Worm (Caenorhabditis elegans) whole organism, young adult: ENCODE data around the gene R07H5.16.

Source experiments
- D2030.7 ChIP-seq: fragments of 200-800 bp; sonication (Bioruptor generic); IDR thresholded peaks from 2 replicates; pipeline ENCODE4 v1.3.6; 2022; ENCODE audit warnings: missing genetic modification reagents, missing genetic modification characterization, missing compliant biosample characterization
- ceh-40 ChIP-seq: fragments of 200-800 bp; sonication (Bioruptor generic); IDR thresholded peaks from 2 replicates; pipeline ENCODE4 v1.3.6; 2022; ENCODE audit warnings: missing genetic modification characterization, missing compliant biosample characterization
- ceh-58 ChIP-seq: fragments of 200-800 bp; sonication (Bioruptor generic); IDR thresholded peaks from 2 replicates; pipeline ENCODE4 v1.3.6; 2022; ENCODE audit warnings: missing genetic modification characterization, missing compliant biosample characterization
- rec-8 ChIP-seq, 2 experiments: sonication (generic microtip); optimal IDR thresholded peaks; 2 replicates each; lab custom pipeline; 2016; ENCODE audit warnings: mild to moderate bottlenecking in 2 of 2, missing genetic modification characterization in 2 of 2, missing genetic modification reagents in 2 of 2, missing genotype in 2 of 2, missing biosample characterization in 1 of 2, missing compliant biosample characterization in 1 of 2, moderate library complexity in 1 of 2
- unc-130 ChIP-seq: sonication (generic microtip); optimal IDR thresholded peaks from 2 replicates; lab custom pipeline; 2016; ENCODE audit warnings: missing genetic modification reagents, missing genetic modification characterization, missing compliant biosample characterization
- unc-62 ChIP-seq: fragments of 150-350 bp; optimal IDR thresholded peaks from 2 replicates; lab custom pipeline; 2014; ENCODE audit warnings: missing biosample characterization, missing genetic modification reagents, missing genetic modification characterization

DNA sequence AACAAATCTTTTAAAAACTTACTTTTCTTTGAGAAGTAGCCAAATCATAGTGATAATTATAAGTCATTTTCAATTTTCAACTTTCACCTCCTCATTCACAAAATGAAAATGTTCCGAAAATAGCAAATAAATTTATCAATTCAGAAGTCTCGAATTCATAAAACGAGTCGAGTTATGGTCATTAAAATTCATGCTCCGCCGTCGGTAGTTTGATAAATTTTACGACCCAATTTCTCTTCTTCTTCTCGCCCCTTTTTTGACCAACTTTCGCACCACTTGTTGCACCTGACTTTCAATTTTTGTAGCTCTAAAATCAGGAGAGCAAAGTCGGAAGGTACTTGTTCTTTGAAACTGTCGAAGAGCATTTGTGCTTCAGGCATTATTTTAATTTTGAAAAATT is 30.9 kb downstream of the R07H5.16 start, which contains the start of gene best-7:
- no peak for TF ChIP-seq unc-130 (GFP tag; lab: Kevin White, UChicago)
- no peak for TF ChIP-seq D2030.7
- no peak for TF ChIP-seq unc-62 (GFP tag; lab: Kevin White, UChicago)
- no peak for TF ChIP-seq ceh-40
- TF ChIP-seq ceh-58 (GFP tag; lab: Robert Waterston, UW), result no peak
- no peak for TF ChIP-seq rec-8 (tag; optimal IDR thresholded peaks at IDR 0.05; lab: Kevin White, UChicago)
